Fruit fly (Drosophila melanogaster) whole organism, prepupa: Measurements from ENCODE around the gene CG46059.

Source experiments
- Blimp-1 ChIP-seq: fragments of 200-800 bp; sonication (Bioruptor generic); optimal IDR thresholded peaks from 3 replicates; lab custom pipeline; 2017; ENCODE audit warnings: missing biosample characterization, missing genetic modification characterization, mild to moderate bottlenecking, moderate library complexity, missing genetic modification reagents
- CG10669 ChIP-seq: fragments of 200-800 bp; sonication (Bioruptor generic); optimal IDR thresholded peaks from 3 replicates; lab custom pipeline; 2018; ENCODE audit warnings: missing biosample characterization, mild to moderate bottlenecking, missing genetic modification characterization, moderate library complexity
- CG11294 ChIP-seq: fragments of 200-800 bp; sonication (Bioruptor generic); IDR thresholded peaks from 2 replicates; pipeline ENCODE4 v1.3.6; 2022; ENCODE audit warnings: missing biosample characterization, missing genetic modification characterization
- CG11762 ChIP-seq: fragments of 200-800 bp; sonication (Bioruptor generic); optimal IDR thresholded peaks from 3 replicates; lab custom pipeline; 2016; ENCODE audit warnings: missing biosample characterization, missing genetic modification characterization; ENCODE audit not compliant: insufficient read depth
- CG11902 ChIP-seq: fragments of 200-800 bp; sonication (Bioruptor generic); optimal IDR thresholded peaks from 3 replicates; lab custom pipeline; 2016; ENCODE audit warnings: missing biosample characterization, missing genetic modification characterization
- CG15336 ChIP-seq: fragments of 200-800 bp; sonication (Bioruptor generic); IDR thresholded peaks from 2 replicates; pipeline ENCODE4 v1.3.6; 2022; ENCODE audit warnings: missing biosample characterization, missing genetic modification characterization
- CG16779 ChIP-seq: fragments of 200-800 bp; sonication (Bioruptor generic); optimal IDR thresholded peaks from 3 replicates; lab custom pipeline; 2017; ENCODE audit warnings: missing biosample characterization, mild to moderate bottlenecking, missing genetic modification characterization
- CG3032 ChIP-seq: fragments of 200-800 bp; optimal IDR thresholded peaks from 2 replicates; lab custom pipeline; 2019; ENCODE audit warnings: missing biosample characterization, mild to moderate bottlenecking, missing genetic modification characterization, moderate library complexity
- CG31627 ChIP-seq: fragments of 200-800 bp; sonication (Bioruptor generic); optimal IDR thresholded peaks from 3 replicates; lab custom pipeline; 2016; ENCODE audit warnings: missing biosample characterization, missing genetic modification characterization
- CG32006 ChIP-seq: fragments of 200-800 bp; sonication (Bioruptor generic); optimal IDR thresholded peaks from 3 replicates; lab custom pipeline; 2017; ENCODE audit warnings: missing biosample characterization, mild to moderate bottlenecking, missing genetic modification characterization
- CG4318 ChIP-seq: fragments of 200-800 bp; sonication (Bioruptor generic); optimal IDR thresholded peaks from 3 replicates; lab custom pipeline; 2017; ENCODE audit warnings: missing biosample characterization, mild to moderate bottlenecking, missing genetic modification characterization
- CG6163 ChIP-seq: fragments of 200-800 bp; sonication (Bioruptor generic); IDR thresholded peaks from 3 replicates; pipeline ENCODE4 v1.3.6; 2022; ENCODE audit warnings: missing biosample characterization, missing genetic modification characterization
- CG6792 ChIP-seq: fragments of 200-800 bp; sonication (Bioruptor generic); optimal IDR thresholded peaks from 3 replicates; lab custom pipeline; 2016; ENCODE audit warnings: missing biosample characterization, missing genetic modification characterization
- CG6808 ChIP-seq: fragments of 200-800 bp; sonication (Bioruptor generic); optimal IDR thresholded peaks from 3 replicates; lab custom pipeline; 2017; ENCODE audit warnings: missing biosample characterization, missing genetic modification characterization, mild to moderate bottlenecking, moderate library complexity, missing genetic modification reagents
- CG6854 ChIP-seq: fragments of 200-800 bp; sonication (Bioruptor generic); optimal IDR thresholded peaks from 2 replicates; lab custom pipeline; 2017; ENCODE audit warnings: missing biosample characterization, mild to moderate bottlenecking, missing genetic modification characterization
- CG7368 ChIP-seq: fragments of 200-800 bp; sonication (Bioruptor generic); optimal IDR thresholded peaks from 3 replicates; lab custom pipeline; 2016; ENCODE audit warnings: missing biosample characterization, missing genetic modification characterization
- CG8319 ChIP-seq: fragments of 200-800 bp; sonication (Bioruptor generic); optimal IDR thresholded peaks from 3 replicates; lab custom pipeline; 2016; ENCODE audit warnings: missing biosample characterization, missing genetic modification characterization
- CG8632 ChIP-seq: fragments of 200-800 bp; sonication (Bioruptor generic); optimal IDR thresholded peaks from 3 replicates; lab custom pipeline; 2016; ENCODE audit warnings: missing biosample characterization, missing genetic modification characterization
- CG9139 ChIP-seq: fragments of 200-800 bp; sonication (Bioruptor generic); optimal IDR thresholded peaks from 3 replicates; lab custom pipeline; 2017; ENCODE audit warnings: missing biosample characterization, mild to moderate bottlenecking, missing genetic modification characterization
- Eip75B ChIP-seq: fragments of 200-800 bp; sonication (Bioruptor generic); optimal IDR thresholded peaks from 3 replicates; lab custom pipeline; 2016; ENCODE audit warnings: missing biosample characterization, missing genetic modification characterization
- Eip78C ChIP-seq: fragments of 200-800 bp; sonication (Bioruptor generic); peaks from one replicate; lab custom pipeline; 2016; ENCODE audit warnings: missing biosample characterization, missing genetic modification characterization
- Eip93F ChIP-seq: fragments of 200-800 bp; sonication (Bioruptor generic); optimal IDR thresholded peaks from 2 replicates; lab custom pipeline; 2016; ENCODE audit warnings: missing biosample characterization, mild to moderate bottlenecking, missing genetic modification characterization
- Ets21C ChIP-seq: fragments of 200-800 bp; sonication (Bioruptor generic); optimal IDR thresholded peaks from 3 replicates; lab custom pipeline; 2016; ENCODE audit warnings: missing biosample characterization, missing genetic modification characterization
- Ets96B ChIP-seq: fragments of 200-800 bp; optimal IDR thresholded peaks from 2 replicates; lab custom pipeline; 2019; ENCODE audit warnings: missing biosample characterization, mild to moderate bottlenecking, missing genetic modification characterization, moderate library complexity
- Gug ChIP-seq: fragments of 200-800 bp; sonication (Bioruptor generic); IDR thresholded peaks from 2 replicates; pipeline ENCODE4 v1.3.6; 2022; ENCODE audit warnings: missing biosample characterization, missing genetic modification characterization
- Hr38 ChIP-seq: sonication (Bioruptor generic); optimal IDR thresholded peaks from 2 replicates; lab custom pipeline; 2016; ENCODE audit warnings: missing biosample characterization, missing genetic modification characterization
- Hr39 ChIP-seq: fragments of 200-800 bp; sonication (Bioruptor generic); optimal IDR thresholded peaks from 2 replicates; lab custom pipeline; 2016; ENCODE audit warnings: missing biosample characterization, missing genetic modification characterization
- Lpt ChIP-seq: fragments of 200-800 bp; sonication (Bioruptor generic); optimal IDR thresholded peaks from 3 replicates; lab custom pipeline; 2016; ENCODE audit warnings: missing biosample characterization, missing genetic modification characterization
- Met ChIP-seq: fragments of 200-800 bp; sonication (Bioruptor generic); optimal IDR thresholded peaks from 3 replicates; lab custom pipeline; 2016; ENCODE audit warnings: missing biosample characterization, missing genetic modification characterization
- Smox ChIP-seq: fragments of 200-800 bp; sonication (Bioruptor generic); optimal IDR thresholded peaks from 3 replicates; lab custom pipeline; 2016; ENCODE audit warnings: missing biosample characterization, missing genetic modification characterization
- Sox14 ChIP-seq: fragments of 200-800 bp; sonication (Bioruptor generic); optimal IDR thresholded peaks from 3 replicates; lab custom pipeline; 2016; ENCODE audit warnings: missing biosample characterization, missing genetic modification characterization
- Sox15 ChIP-seq: fragments of 200-800 bp; sonication (Bioruptor generic); optimal IDR thresholded peaks from 3 replicates; lab custom pipeline; 2016; ENCODE audit warnings: missing biosample characterization, missing genetic modification characterization
- achi ChIP-seq: fragments of 200-800 bp; sonication (Bioruptor generic); optimal IDR thresholded peaks from 3 replicates; lab custom pipeline; 2016; ENCODE audit warnings: missing biosample characterization, missing genetic modification characterization
- acj6 ChIP-seq: fragments of 200-800 bp; sonication (Bioruptor generic); optimal IDR thresholded peaks from 3 replicates; lab custom pipeline; 2016; ENCODE audit warnings: missing biosample characterization, missing genetic modification characterization
- cyc ChIP-seq: fragments of 200-800 bp; sonication (Bioruptor generic); optimal IDR thresholded peaks from 3 replicates; lab custom pipeline; 2016; ENCODE audit warnings: missing biosample characterization, missing genetic modification characterization
- dac ChIP-seq: fragments of 200-800 bp; sonication (Bioruptor generic); optimal IDR thresholded peaks from 2 replicates; lab custom pipeline; 2017; ENCODE audit warnings: missing biosample characterization, mild to moderate bottlenecking, missing genetic modification characterization
- dsx ChIP-seq: fragments of 200-800 bp; optimal IDR thresholded peaks from 3 replicates; lab custom pipeline; 2019; ENCODE audit warnings: missing biosample characterization, mild to moderate bottlenecking, missing genetic modification characterization, moderate library complexity; ENCODE audit not compliant: poor library complexity, severe bottlenecking
- fd85E ChIP-seq: fragments of 200-800 bp; sonication (Bioruptor generic); optimal IDR thresholded peaks from 3 replicates; lab custom pipeline; 2016; ENCODE audit warnings: missing biosample characterization, missing genetic modification characterization
- fkh ChIP-seq: fragments of 200-800 bp; sonication (Bioruptor generic); optimal IDR thresholded peaks from 3 replicates; lab custom pipeline; 2017; ENCODE audit warnings: missing biosample characterization, mild to moderate bottlenecking, missing genetic modification characterization, moderate library complexity
- net ChIP-seq: fragments of 200-800 bp; sonication (Bioruptor generic); optimal IDR thresholded peaks from 3 replicates; lab custom pipeline; 2016; ENCODE audit warnings: missing biosample characterization, missing genetic modification characterization
- salr ChIP-seq, 2 experiments: fragments of 200-800 bp; sonication (Bioruptor generic); optimal IDR thresholded peaks; 3 replicates each; lab custom pipeline; 2016 to 2018; ENCODE audit warnings: missing biosample characterization in 2 of 2, missing genetic modification characterization in 2 of 2, mild to moderate bottlenecking in 1 of 2
- spab ChIP-seq: fragments of 200-800 bp; sonication (Bioruptor generic); optimal IDR thresholded peaks from 2 replicates; lab custom pipeline; 2017; ENCODE audit warnings: missing biosample characterization, mild to moderate bottlenecking, missing genetic modification characterization, missing genetic modification reagents
- ss ChIP-seq, 2 experiments: fragments of 200-800 bp; sonication (Bioruptor generic); optimal IDR thresholded peaks; 2 replicates in 1 of 2; 3 replicates in 1 of 2; lab custom pipeline; 2017 to 2018; ENCODE audit warnings: mild to moderate bottlenecking in 2 of 2, missing biosample characterization in 2 of 2, missing genetic modification characterization in 2 of 2, moderate library complexity in 1 of 2
- svp ChIP-seq: fragments of 200-800 bp; sonication (Bioruptor generic); peaks from one replicate; lab custom pipeline; 2016; ENCODE audit warnings: missing biosample characterization, missing genetic modification characterization
- vri ChIP-seq: fragments of 200-800 bp; sonication (Bioruptor generic); optimal IDR thresholded peaks from 3 replicates; lab custom pipeline; 2016; ENCODE audit warnings: missing biosample characterization, mild to moderate bottlenecking, missing genetic modification characterization

Gene CG46059

DNA sequence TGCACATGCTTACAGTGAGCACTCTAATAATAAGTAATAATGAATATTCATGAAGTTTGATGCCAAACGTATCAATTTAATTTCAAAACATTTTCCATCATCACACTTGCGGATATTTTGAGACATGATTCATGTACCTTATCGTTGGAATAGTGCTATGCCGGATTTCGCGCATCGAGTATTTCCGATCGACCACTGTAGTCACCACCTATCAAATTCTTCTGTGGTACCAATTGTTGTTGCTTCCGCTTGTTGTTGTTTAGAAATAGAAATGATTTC is 42.7 kb downstream of the CG46059 start (continued):
- TF ChIP-seq fkh (GFP tag; lab: Kevin White, UChicago): no peak
- peak; percentile 1 for TF ChIP-seq CG4318 (GFP tag; lab: Kevin White, UChicago)
- no peak for TF ChIP-seq dac (GFP tag; lab: Kevin White, UChicago)
- no peak for TF ChIP-seq Eip93F
- TF ChIP-seq CG11762 (GFP tag; lab: Kevin White, UChicago): no peak
- TF ChIP-seq CG3032 (tag; lab: Kevin White, UChicago): no peak
- TF ChIP-seq CG9139 (GFP tag; lab: Kevin White, UChicago): no peak
- TF ChIP-seq CG10669: no peak
- TF ChIP-seq CG11294 (GFP tag; lab: Robert Waterston, UW): no peak
- TF ChIP-seq net (GFP tag; lab: Kevin White, UChicago): no peak
- peak; percentile 70 for TF ChIP-seq svp
- TF ChIP-seq CG6792 (GFP tag; lab: Kevin White, UChicago): no peak
- peak; percentile 67 for TF ChIP-seq Met (GFP tag; lab: Kevin White, UChicago)
- TF ChIP-seq Ets96B (tag; lab: Kevin White, UChicago): no peak
- no peak for TF ChIP-seq Blimp-1 (GFP tag; lab: Kevin White, UChicago)
- no peak for TF ChIP-seq CG8319
- peak; percentile 58 for TF ChIP-seq cyc

DNA sequence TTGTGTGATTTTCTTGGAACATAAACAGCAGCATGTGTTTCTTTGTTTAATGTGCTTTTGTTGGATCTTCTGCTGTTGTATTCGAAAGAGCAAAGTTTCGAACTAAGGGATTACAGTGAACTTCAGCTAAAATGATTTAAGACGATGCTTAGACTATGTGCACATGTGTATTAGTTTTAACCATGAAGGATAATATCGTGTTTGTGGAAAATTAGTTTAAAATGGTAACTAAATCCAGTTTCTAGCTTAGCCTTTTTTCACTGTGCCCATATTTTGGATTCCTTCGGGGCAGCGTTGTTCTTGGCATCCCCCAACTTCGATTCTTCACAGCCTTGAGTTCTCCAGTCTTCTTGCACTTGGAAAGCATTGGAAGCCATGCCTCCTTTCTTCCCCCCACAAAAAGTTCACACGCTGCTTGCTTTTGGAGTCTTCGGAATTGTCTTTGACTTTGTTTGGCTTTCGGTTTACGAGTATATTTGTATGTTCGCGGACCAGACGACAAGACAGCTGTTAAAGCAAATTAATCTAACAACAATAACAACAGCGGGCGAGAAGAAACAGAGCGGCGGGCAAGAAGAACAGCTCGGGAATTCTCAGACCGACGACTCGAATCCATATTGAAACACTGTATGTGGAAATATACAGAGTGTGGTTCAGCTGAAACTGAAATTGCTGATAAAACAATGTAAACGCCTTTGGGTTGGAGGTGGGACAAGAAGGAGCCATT is 43.2 kb downstream of the CG46059 start:
- TF ChIP-seq ss (GFP tag; optimal IDR thresholded peaks at IDR 0.05; lab: Kevin White, UChicago) (no peak), CG4318 (GFP tag; lab: Kevin White, UChicago) (no peak), CG3032 (tag; lab: Kevin White, UChicago) (peak; percentile 25), spab (GFP tag; lab: Kevin White, UChicago) (peak; percentile 27), Eip78C (GFP tag; lab: Kevin White, UChicago) (peak; percentile 57), CG8632 (GFP tag; lab: Kevin White, UChicago) (no peak), CG6854 (GFP tag; lab: Kevin White, UChicago) (peak; percentile 49), Ets21C (GFP tag; lab: Kevin White, UChicago) (no peak), Met (GFP tag; lab: Kevin White, UChicago) (peak; percentile 57), CG31627 (peak; percentile 17), Eip93F (no peak), CG15336 (no peak), Lpt (no peak), net (GFP tag; lab: Kevin White, UChicago) (no peak), CG10669 (peak; percentile 45), fd85E (no peak), Hr38 (no peak), Sox15 (GFP tag; lab: Kevin White, UChicago) (no peak), salr (GFP tag; optimal IDR thresholded peaks at IDR 0.05; lab: Kevin White, UChicago) (no peak), Sox14 (GFP tag; lab: Kevin White, UChicago) (no peak), CG11762 (GFP tag; lab: Kevin White, UChicago) (peak; percentile 20), CG11294 (GFP tag; lab: Robert Waterston, UW) (no peak), fkh (GFP tag; lab: Kevin White, UChicago) (peak; percentile 85), achi (GFP tag; lab: Kevin White, UChicago) (no peak), Ets96B (tag; lab: Kevin White, UChicago) (no peak), Smox (GFP tag; lab: Kevin White, UChicago) (no peak), dsx (GFP tag; lab: Kevin White, UChicago) (peak; percentile 51), Hr39 (no peak), CG6163 (GFP tag; lab: Robert Waterston, UW) (peak; percentile 31; the same call in 1 of the 3 replicates), CG11902 (no peak), Eip75B (peak; percentile 61), acj6 (no peak), svp (peak; percentile 61), CG6808 (GFP tag; lab: Kevin White, UChicago) (peak; percentile 17), dac (GFP tag; lab: Kevin White, UChicago) (no peak), vri (no peak), CG9139 (GFP tag; lab: Kevin White, UChicago) (no peak), CG32006 (GFP tag; lab: Kevin White, UChicago) (no peak), Gug (GFP tag; lab: Robert Waterston, UW) (no peak), Blimp-1 (GFP tag; lab: Kevin White, UChicago) (no peak), CG16779 (tag; lab: Kevin White, UChicago) (no peak), CG7368 (GFP tag; lab: Kevin White, UChicago) (peak; percentile 54), CG8319 (no peak)
